Worm (Caenorhabditis elegans) whole organism, L3 larva: ENCODE measurements around the gene C05C9.2.

Experiments
- aly-2 ChIP-seq: fragments of 150-350 bp; optimal IDR thresholded peaks from 2 replicates; lab custom pipeline; 2014; ENCODE audit warnings: missing biosample characterization, missing genetic modification characterization
- egl-27 ChIP-seq: sonication (generic microtip); optimal IDR thresholded peaks from 4 replicates; lab custom pipeline; 2017; ENCODE audit warnings: missing biosample characterization, missing genetic modification reagents, missing genetic modification characterization
- elt-3 ChIP-seq, 3 experiments: fragments of 150-350 bp in 1 of 3; sonication (generic microtip) in 2 of 3; optimal IDR thresholded peaks; 2 replicates in 2 of 3; 4 replicates in 1 of 3; lab custom pipeline; 2014 to 2017; ENCODE audit warnings: missing biosample characterization in 3 of 3, missing genetic modification characterization in 3 of 3
- jun-1 ChIP-seq: fragments of 150-350 bp; optimal IDR thresholded peaks from 2 replicates; lab custom pipeline; 2014; ENCODE audit warnings: missing biosample characterization, missing genetic modification reagents, missing genetic modification characterization
- mdl-1 ChIP-seq: fragments of 150-350 bp; optimal IDR thresholded peaks from 2 replicates; lab custom pipeline; 2014; ENCODE audit warnings: missing biosample characterization, missing genetic modification characterization
- nfya-1 ChIP-seq: sonication (generic microtip); optimal IDR thresholded peaks from 2 replicates; lab custom pipeline; 2017; ENCODE audit warnings: missing genetic modification characterization, mild to moderate bottlenecking, missing compliant biosample characterization, antibody characterized with exemption, moderate library complexity; ENCODE audit not compliant: insufficient read depth
- nhr-76 ChIP-seq: fragments of 150-350 bp; sonication (generic microtip); optimal IDR thresholded peaks from 5 replicates; lab custom pipeline; 2014; ENCODE audit warnings: missing biosample characterization, missing genetic modification characterization
- nhr-77 ChIP-seq: fragments of 150-350 bp; optimal IDR thresholded peaks from 2 replicates; lab custom pipeline; 2014; ENCODE audit warnings: missing biosample characterization, missing genetic modification characterization
- pqm-1 ChIP-seq: fragments of 150-350 bp; optimal IDR thresholded peaks from 2 replicates; lab custom pipeline; 2017; ENCODE audit warnings: missing biosample characterization, missing genetic modification characterization, inconsistent platforms
- tbx-2 ChIP-seq: sonication (generic microtip); optimal IDR thresholded peaks from 2 replicates; lab custom pipeline; 2016; ENCODE audit warnings: mild to moderate bottlenecking, missing genetic modification characterization, missing compliant biosample characterization

DNA sequence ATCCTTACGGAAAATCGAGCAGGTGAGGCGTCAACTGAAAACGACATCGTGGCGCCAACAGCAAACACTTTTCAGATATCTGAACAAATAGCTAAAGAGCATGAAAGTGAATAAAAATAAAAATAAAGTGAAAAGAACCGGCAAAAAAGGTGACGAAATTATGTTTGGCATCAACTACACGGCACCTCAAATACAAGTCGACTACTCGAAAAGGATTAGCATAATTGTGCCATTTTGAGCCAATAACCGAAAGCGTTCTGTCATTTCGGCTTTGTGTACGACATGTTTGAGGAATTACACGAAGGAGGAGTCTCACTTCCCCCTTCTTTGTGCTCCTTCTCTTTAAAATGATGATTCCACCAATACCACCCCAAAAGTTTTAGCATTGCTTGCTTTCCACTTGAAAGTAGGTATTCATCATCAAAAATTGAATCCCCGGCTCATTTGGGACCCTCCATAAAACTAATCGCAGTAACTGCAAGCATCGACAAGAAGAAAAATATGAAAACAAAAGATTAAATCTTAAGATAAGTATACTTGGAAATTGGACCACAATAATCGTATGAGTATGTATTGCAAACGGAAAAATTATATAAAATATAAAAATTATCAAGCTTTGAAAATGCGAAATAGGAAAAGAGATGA is 18.0 kb upstream of the C05C9.2 start:
- no peak for TF ChIP-seq pqm-1 (tag; lab: Kevin White, UChicago)
- no peak for TF ChIP-seq egl-27 (tag; lab: Kevin White, UChicago)
- no peak for TF ChIP-seq nfya-1 (tag; lab: Kevin White, UChicago)
- TF ChIP-seq elt-3 (tag; optimal IDR thresholded peaks at IDR 0.05; lab: Kevin White, UChicago), result no peak
- no peak for TF ChIP-seq nhr-76 (tag; lab: Kevin White, UChicago)
- no peak for TF ChIP-seq jun-1 (tag; lab: Kevin White, UChicago)
- TF ChIP-seq nhr-77 (tag; lab: Kevin White, UChicago), result no peak
- no peak for TF ChIP-seq mdl-1 (tag; lab: Kevin White, UChicago)
- no peak for TF ChIP-seq tbx-2 (tag; lab: Kevin White, UChicago)
- TF ChIP-seq aly-2 (tag; lab: Kevin White, UChicago), result no peak
